Worm (Caenorhabditis elegans) whole organism, L4/young adult: ENCODE results near the gene gon-1.

ENCODE experiments used
- W03F9.2 ChIP-seq: fragments of 150-350 bp; optimal IDR thresholded peaks from 2 replicates; lab custom pipeline; 2014; ENCODE audit warnings: missing biosample characterization, missing genetic modification characterization
- him-1 ChIP-seq: sonication (generic microtip); optimal IDR thresholded peaks from 2 replicates; lab custom pipeline; 2016; ENCODE audit warnings: missing genotype, missing genetic modification reagents, missing genetic modification characterization, missing compliant biosample characterization

ce11 chrIV:9982226-9982794 is 29.1 kb upstream of the gon-1 start, which contains the start of gene rrp-1:
- TF ChIP-seq him-1 (no peak), W03F9.2 (tag; lab: Kevin White, UChicago) (no peak)
